Worm (Caenorhabditis elegans): Measurements from ENCODE around the gene ador-1.

ador-1 gene

ce11 chrII:12465557-12465956 is 37.1 kb downstream of the ador-1 start, which contains the start of gene sre-37:
TSS of gene sre-37 (plus strand) at chrII:12465857.
- TF ChIP-seq unc-62 (GFP tag; optimal IDR thresholded peaks at IDR 0.05): no peak
- TF ChIP-seq snpc-4 (tag; optimal IDR thresholded peaks at IDR 0.05): no peak
- TF ChIP-seq ceh-82 (tag; optimal IDR thresholded peaks at IDR 0.05): no peak
- no peak for TF ChIP-seq fkh-10 (GFP tag; optimal IDR thresholded peaks at IDR 0.05)
- no peak for TF ChIP-seq fos-1 (tag; optimal IDR thresholded peaks at IDR 0.05)
- no peak for TF ChIP-seq hmg-11 (tag; optimal IDR thresholded peaks at IDR 0.05)
- TF ChIP-seq eor-1 (tag; optimal IDR thresholded peaks at IDR 0.05): no peak
- TF ChIP-seq nhr-11 (tag; optimal IDR thresholded peaks at IDR 0.05): no peak
- no peak for TF ChIP-seq aly-2 (tag; optimal IDR thresholded peaks at IDR 0.05)
- TF ChIP-seq pqm-1 (tag; optimal IDR thresholded peaks at IDR 0.05): no peak
- no peak for TF ChIP-seq jun-1 (tag; optimal IDR thresholded peaks at IDR 0.05)

- TF ChIP-seq aly-2 (tag; optimal IDR thresholded peaks at IDR 0.05) (no peak), zag-1 (tag; optimal IDR thresholded peaks at IDR 0.05) (no peak)
Observed at ce11 chrII:12462244-12462643, 40.4 kb downstream of the ador-1 start, which contains the start of gene F15A4.2. TSS of gene F15A4.2 (plus strand) at chrII:12462544.

ce11 chrII:12460602-12461453 is 41.9 kb downstream of the ador-1 start, which contains the start of gene tag-280:
TSS of gene tag-280 (plus strand) at chrII:12460652.
- no peak for TF ChIP-seq jun-1 (tag; optimal IDR thresholded peaks at IDR 0.05)

ce11 chrII:12459422-12459821 is 43.3 kb downstream of the ador-1 start, which contains the start of gene tag-281:
TSS of gene tag-281 (plus strand) at chrII:12459761.
- TF ChIP-seq ceh-16 (tag; optimal IDR thresholded peaks at IDR 0.05) (no peak), ama-1 (optimal IDR thresholded peaks at IDR 0.05) (no peak), egl-5 (tag; optimal IDR thresholded peaks at IDR 0.05) (peak; percentile 52), nhr-12 (tag; optimal IDR thresholded peaks at IDR 0.05) (no peak), nhr-23 (tag; optimal IDR thresholded peaks at IDR 0.05) (peak; percentile 91), nhr-25 (tag; optimal IDR thresholded peaks at IDR 0.05) (no peak), lin-15B (tag; optimal IDR thresholded peaks at IDR 0.05) (peak; percentile 92), ceh-9 (tag; optimal IDR thresholded peaks at IDR 0.05) (no peak), ceh-28 (tag; optimal IDR thresholded peaks at IDR 0.05) (peak; percentile 52), tbx-2 (tag; optimal IDR thresholded peaks at IDR 0.05) (peak; percentile 6), hmg-11 (tag; optimal IDR thresholded peaks at IDR 0.05) (peak; percentile 22), jun-1 (tag; optimal IDR thresholded peaks at IDR 0.05) (peak; percentile 52), daf-12 (tag; optimal IDR thresholded peaks at IDR 0.05) (no peak), nhr-77 (tag; optimal IDR thresholded peaks at IDR 0.05) (no peak), ceh-82 (tag; optimal IDR thresholded peaks at IDR 0.05) (peak; percentile 44), nfya-1 (tag; optimal IDR thresholded peaks at IDR 0.05; ENCODE audit: insufficient read depth) (peak; percentile 90), skn-1 (tag; optimal IDR thresholded peaks at IDR 0.05) (peak; percentile 52), ZK546.5 (tag; optimal IDR thresholded peaks at IDR 0.05) (no peak), pqm-1 (tag; optimal IDR thresholded peaks at IDR 0.05) (peak; percentile 53), lin-39 (tag; optimal IDR thresholded peaks at IDR 0.05) (peak; percentile 49), fkh-10 (GFP tag; optimal IDR thresholded peaks at IDR 0.05) (peak; percentile 33), R02D3.7 (tag; optimal IDR thresholded peaks at IDR 0.05) (peak; percentile 72), snpc-4 (tag; optimal IDR thresholded peaks at IDR 0.05) (peak; percentile 69), pha-4 (tag; optimal IDR thresholded peaks at IDR 0.05) (peak; percentile 87), nhr-28 (tag; optimal IDR thresholded peaks at IDR 0.05) (no peak)

- TF ChIP-seq zag-1 (tag; optimal IDR thresholded peaks at IDR 0.05) (no peak), ZK546.5 (tag; optimal IDR thresholded peaks at IDR 0.05) (no peak), egl-27 (tag; optimal IDR thresholded peaks at IDR 0.05) (no peak), hmg-11 (tag; optimal IDR thresholded peaks at IDR 0.05) (no peak), nhr-237 (tag; optimal IDR thresholded peaks at IDR 0.05) (no peak), daf-12 (tag; optimal IDR thresholded peaks at IDR 0.05) (no peak), pha-4 (tag; optimal IDR thresholded peaks at IDR 0.05) (no peak), ceh-16 (tag; optimal IDR thresholded peaks at IDR 0.05) (no peak), elt-3 (tag; optimal IDR thresholded peaks at IDR 0.05) (no peak), aly-2 (tag; optimal IDR thresholded peaks at IDR 0.05) (no peak), ceh-28 (tag; optimal IDR thresholded peaks at IDR 0.05) (no peak)
Observed at ce11 chrII:12457275-12457674, 45.4 kb downstream of the ador-1 start, which contains the start of gene sre-38. TSS of gene sre-38 (plus strand) at chrII:12457575.
